Worm (Caenorhabditis elegans): ENCODE data around the gene ceh-76.

ce11 chrV:8039085-8039525 is 44.6 kb upstream of the ceh-76 start:
- no peak for TF ChIP-seq ahr-1 (tag; optimal IDR thresholded peaks at IDR 0.05)
- TF ChIP-seq tbx-2 (tag; optimal IDR thresholded peaks at IDR 0.05), result no peak
- TF ChIP-seq ceh-14 (tag; optimal IDR thresholded peaks at IDR 0.05), result no peak
- no peak for TF ChIP-seq hlh-30 (tag; optimal IDR thresholded peaks at IDR 0.05; ENCODE audit: insufficient read depth)
- no peak for TF ChIP-seq pat-9 (tag; optimal IDR thresholded peaks at IDR 0.05)
- no peak for TF ChIP-seq F13H6.1 (tag; optimal IDR thresholded peaks at IDR 0.05)
- no peak for TF ChIP-seq ref-2 (tag; optimal IDR thresholded peaks at IDR 0.05)
- no peak for TF ChIP-seq dve-1 (tag; optimal IDR thresholded peaks at IDR 0.05)
- TF ChIP-seq elt-2 (tag; optimal IDR thresholded peaks at IDR 0.05), result no peak
- TF ChIP-seq hlh-15 (tag; optimal IDR thresholded peaks at IDR 0.05), result no peak
- TF ChIP-seq fkh-6 (tag; optimal IDR thresholded peaks at IDR 0.05), result no peak
- TF ChIP-seq pqm-1 (tag; optimal IDR thresholded peaks at IDR 0.05), result no peak
- TF ChIP-seq pha-4 (tag; optimal IDR thresholded peaks at IDR 0.05), result no peak
- TF ChIP-seq fkh-10 (GFP tag; optimal IDR thresholded peaks at IDR 0.05), result no peak

Data from whole organism, late embryonic.